Worm (Caenorhabditis elegans) whole organism, L1 larva: ENCODE data around the gene mcm-6.

Experiments
- C04F5.9 ChIP-seq: sonication (generic microtip); optimal IDR thresholded peaks from 2 replicates; lab custom pipeline; 2016; ENCODE audit warnings: missing genetic modification characterization, missing compliant biosample characterization
- F16B12.6 ChIP-seq: fragments of 150-350 bp; optimal IDR thresholded peaks from 2 replicates; lab custom pipeline; 2014; ENCODE audit warnings: missing biosample characterization, missing genetic modification characterization
- Y116A8C.19 ChIP-seq: sonication (generic microtip); optimal IDR thresholded peaks from 2 replicates; lab custom pipeline; 2016; ENCODE audit warnings: missing compliant biosample characterization, missing genetic modification characterization, borderline replicate concordance
- ama-1 ChIP-seq: fragments of 150-350 bp; optimal IDR thresholded peaks from 2 replicates; lab custom pipeline; 2014
- blmp-1 ChIP-seq: fragments of 150-350 bp; optimal IDR thresholded peaks from 2 replicates; lab custom pipeline; 2014; ENCODE audit warnings: missing biosample characterization, missing genetic modification characterization
- ceh-63 ChIP-seq: fragments of 200-800 bp; sonication (Bioruptor generic); optimal IDR thresholded peaks from 2 replicates; lab custom pipeline; 2018; ENCODE audit warnings: mild to moderate bottlenecking, missing genetic modification characterization, missing compliant biosample characterization
- ceh-82 ChIP-seq, 3 experiments: fragments of 150-350 bp in 1 of 3; sonication (generic microtip) in 2 of 3; optimal IDR thresholded peaks; 2 replicates each; lab custom pipeline; 2014 to 2017; ENCODE audit warnings: missing biosample characterization in 3 of 3, missing genetic modification characterization in 3 of 3
- ceh-90 ChIP-seq: sonication (generic microtip); optimal IDR thresholded peaks from 2 replicates; lab custom pipeline; 2016; ENCODE audit warnings: missing genetic modification characterization, missing compliant biosample characterization
- efl-1 ChIP-seq, 4 experiments: fragments of 150-350 bp; optimal IDR thresholded peaks in 3 of 4; peaks in 1 of 4; 1 replicate in 1 of 4; 2 replicates in 3 of 4; lab custom pipeline; 2014; ENCODE audit warnings: missing biosample characterization in 2 of 4, missing genetic modification characterization in 2 of 4, missing genetic modification reagents in 2 of 4
- egl-27 ChIP-seq, 2 experiments: fragments of 150-350 bp in 1 of 2; sonication (generic microtip); optimal IDR thresholded peaks; 3 replicates each; lab custom pipeline; 2017 to 2018; ENCODE audit warnings: missing biosample characterization in 2 of 2, missing genetic modification characterization in 2 of 2, missing genetic modification reagents in 2 of 2
- ets-5 ChIP-seq: fragments of 200-800 bp; sonication (Bioruptor generic); IDR thresholded peaks from 2 replicates; pipeline ENCODE4 v1.3.6; 2022; ENCODE audit warnings: missing genetic modification characterization, missing compliant biosample characterization
- fkh-10 ChIP-seq: sonication (generic microtip); optimal IDR thresholded peaks from 2 replicates; lab custom pipeline; 2017; ENCODE audit warnings: missing biosample characterization, missing genetic modification reagents, missing genetic modification characterization
- fkh-8 ChIP-seq: sonication (generic microtip); optimal IDR thresholded peaks from 2 replicates; lab custom pipeline; 2016; ENCODE audit warnings: mild to moderate bottlenecking, missing genetic modification characterization, missing compliant biosample characterization
- hlh-4 ChIP-seq: sonication (generic microtip); optimal IDR thresholded peaks from 2 replicates; lab custom pipeline; 2016; ENCODE audit warnings: mild to moderate bottlenecking, missing genetic modification characterization, missing compliant biosample characterization
- hpl-2 ChIP-seq: fragments of 150-350 bp; optimal IDR thresholded peaks from 2 replicates; lab custom pipeline; 2014; ENCODE audit warnings: missing biosample characterization, missing genetic modification reagents, missing genetic modification characterization
- irx-1 ChIP-seq: sonication (generic microtip); optimal IDR thresholded peaks from 2 replicates; lab custom pipeline; 2016; ENCODE audit warnings: missing genetic modification characterization, missing compliant biosample characterization
- jun-1 ChIP-seq: fragments of 150-350 bp; optimal IDR thresholded peaks from 2 replicates; lab custom pipeline; 2014; ENCODE audit warnings: missing biosample characterization, missing genetic modification reagents, missing genetic modification characterization
- lin-35 ChIP-seq, 2 experiments: fragments of 150-350 bp; optimal IDR thresholded peaks; 2 replicates each; lab custom pipeline; 2014; ENCODE audit warnings: missing biosample characterization in 2 of 2, missing genetic modification characterization in 2 of 2, missing genetic modification reagents in 2 of 2
- lin-39 ChIP-seq: fragments of 150-350 bp; optimal IDR thresholded peaks from 2 replicates; lab custom pipeline; 2014; ENCODE audit warnings: missing biosample characterization, missing genetic modification reagents, missing genetic modification characterization
- lsy-2 ChIP-seq, 2 experiments: fragments of 150-350 bp; optimal IDR thresholded peaks; 2 replicates each; lab custom pipeline; 2014; ENCODE audit warnings: missing biosample characterization in 2 of 2, missing genetic modification characterization in 2 of 2
- mab-9 ChIP-seq: fragments of 200-800 bp; sonication (Bioruptor generic); IDR thresholded peaks from 2 replicates; pipeline ENCODE4 v1.3.6; 2022; ENCODE audit warnings: missing genetic modification reagents, missing genetic modification characterization, missing compliant biosample characterization
- mep-1 ChIP-seq: fragments of 150-350 bp; optimal IDR thresholded peaks from 2 replicates; lab custom pipeline; 2014; ENCODE audit warnings: missing biosample characterization, missing genetic modification characterization
- nhr-237 ChIP-seq: fragments of 150-350 bp; optimal IDR thresholded peaks from 2 replicates; lab custom pipeline; 2014; ENCODE audit warnings: missing biosample characterization, missing genetic modification characterization
- nhr-71 ChIP-seq: sonication (generic microtip); optimal IDR thresholded peaks from 2 replicates; lab custom pipeline; 2016; ENCODE audit warnings: mild to moderate bottlenecking, missing genetic modification characterization, moderate library complexity, missing compliant biosample characterization
- nhr-76 ChIP-seq: sonication (generic microtip); optimal IDR thresholded peaks from 2 replicates; lab custom pipeline; 2017; ENCODE audit warnings: missing biosample characterization, missing genetic modification characterization
- nhr-84 ChIP-seq: sonication (generic microtip); optimal IDR thresholded peaks from 2 replicates; lab custom pipeline; 2017; ENCODE audit warnings: missing biosample characterization, missing genetic modification characterization
- nhr-90 ChIP-seq: sonication (generic microtip); optimal IDR thresholded peaks from 2 replicates; lab custom pipeline; 2016; ENCODE audit warnings: mild to moderate bottlenecking, missing genetic modification characterization, missing compliant biosample characterization; ENCODE audit not compliant: poor library complexity
- pax-3 ChIP-seq: fragments of 200-800 bp; sonication (Bioruptor generic); optimal IDR thresholded peaks from 2 replicates; lab custom pipeline; 2018; ENCODE audit warnings: mild to moderate bottlenecking, missing genetic modification characterization, moderate library complexity, missing compliant biosample characterization
- rnt-1 ChIP-seq: sonication (generic microtip); optimal IDR thresholded peaks from 2 replicates; lab custom pipeline; 2016; ENCODE audit warnings: mild to moderate bottlenecking, missing genetic modification characterization, moderate library complexity, missing compliant biosample characterization
- snpc-4 ChIP-seq: fragments of 150-350 bp; optimal IDR thresholded peaks from 2 replicates; lab custom pipeline; 2014; ENCODE audit warnings: missing biosample characterization, missing genetic modification characterization
- sox-4 ChIP-seq: sonication (generic microtip); optimal IDR thresholded peaks from 2 replicates; lab custom pipeline; 2016; ENCODE audit warnings: missing genetic modification characterization, missing compliant biosample characterization
- sup-37 ChIP-seq: fragments of 200-800 bp; sonication (Bioruptor generic); optimal IDR thresholded peaks from 2 replicates; lab custom pipeline; 2018; ENCODE audit warnings: mild to moderate bottlenecking, missing genetic modification characterization, missing compliant biosample characterization
- swsn-7 ChIP-seq: sonication (generic microtip); optimal IDR thresholded peaks from 2 replicates; lab custom pipeline; 2016; ENCODE audit warnings: missing genetic modification characterization, missing compliant biosample characterization
- unc-30 ChIP-seq: sonication (generic microtip); optimal IDR thresholded peaks from 2 replicates; lab custom pipeline; 2017; ENCODE audit warnings: missing biosample characterization, missing genetic modification characterization
- unc-62 ChIP-seq: fragments of 150-350 bp; optimal IDR thresholded peaks from 2 replicates; lab custom pipeline; 2014; ENCODE audit warnings: missing biosample characterization, missing genetic modification reagents, missing genetic modification characterization
- unc-86 ChIP-seq: sonication (generic microtip); optimal IDR thresholded peaks from 2 replicates; lab custom pipeline; 2016; ENCODE audit warnings: missing genetic modification characterization, missing compliant biosample characterization
- unc-98 ChIP-seq: fragments of 200-800 bp; sonication (Bioruptor generic); IDR thresholded peaks from 2 replicates; pipeline ENCODE4 v1.3.6; 2022; ENCODE audit warnings: missing genetic modification characterization, missing compliant biosample characterization
- zag-1 ChIP-seq: fragments of 150-350 bp; optimal IDR thresholded peaks from 2 replicates; lab custom pipeline; 2014; ENCODE audit warnings: missing biosample characterization, missing genetic modification characterization
- zip-4 ChIP-seq: fragments of 200-800 bp; sonication (Bioruptor generic); optimal IDR thresholded peaks from 2 replicates; lab custom pipeline; 2018; ENCODE audit warnings: mild to moderate bottlenecking, missing genetic modification characterization, moderate library complexity, missing compliant biosample characterization
- ztf-11 ChIP-seq, 2 experiments: sonication (generic microtip); optimal IDR thresholded peaks; 2 replicates each; lab custom pipeline; 2016 to 2017; ENCODE audit warnings: missing genetic modification characterization in 2 of 2, missing biosample characterization in 1 of 2, missing compliant biosample characterization in 1 of 2
- ztf-4 ChIP-seq: fragments of 150-350 bp; optimal IDR thresholded peaks from 2 replicates; lab custom pipeline; 2014; ENCODE audit warnings: missing biosample characterization, missing genetic modification characterization

Gene mcm-6

ce11 chrIII:9757414-9757813 is 36.8 kb upstream of the mcm-6 start, which contains the start of gene vps-53:
vps-53 (minus strand) TSS chrIII:9757514.
- TF ChIP-seq nhr-90 (tag; lab: Kevin White, UChicago) (no peak), nhr-84 (no peak), ceh-63 (GFP tag; lab: Kevin White, UChicago) (no peak), hpl-2 (GFP tag; lab: Kevin White, UChicago) (no peak), fkh-10 (GFP tag; lab: Kevin White, UChicago) (no peak), lin-39 (tag; lab: Kevin White, UChicago) (no peak)

- TF ChIP-seq mep-1 (no peak), fkh-10 (GFP tag; lab: Kevin White, UChicago) (no peak), F16B12.6 (tag; lab: Kevin White, UChicago) (no peak)
Measured at ce11 chrIII:9758848-9759247, 35.3 kb upstream of the mcm-6 start, which contains the start of gene rmd-1. rmd-1 (plus strand) TSS chrIII:9759094.

ce11 chrIII:9760184-9760583 is 34.0 kb upstream of the mcm-6 start:
- TF ChIP-seq zag-1 (tag; lab: Kevin White, UChicago): no peak
- TF ChIP-seq Y116A8C.19 (tag; lab: Kevin White, UChicago): no peak
- no peak for TF ChIP-seq nhr-237

ce11 chrIII:9762093-9762748 is 31.9 kb upstream of the mcm-6 start, which contains the start of gene gcc-2:
gcc-2 (minus strand) TSS chrIII:9762143.
- TF ChIP-seq C04F5.9 (no peak), ets-5 (GFP tag; lab: Robert Waterston, UW) (no peak), ceh-82 (tag; optimal IDR thresholded peaks at IDR 0.05; lab: Kevin White, UChicago) (no peak), F16B12.6 (tag; lab: Kevin White, UChicago) (no peak), irx-1 (tag; lab: Kevin White, UChicago) (no peak), mab-9 (GFP tag; lab: Robert Waterston, UW) (no peak), hpl-2 (GFP tag; lab: Kevin White, UChicago) (no peak), nhr-71 (tag; lab: Kevin White, UChicago) (no peak), nhr-76 (no peak), pax-3 (tag; lab: Kevin White, UChicago) (no peak), unc-62 (no peak), nhr-237 (no peak), sox-4 (tag; lab: Kevin White, UChicago) (no peak), nhr-90 (tag; lab: Kevin White, UChicago) (no peak), ztf-11 (tag; optimal IDR thresholded peaks at IDR 0.05; lab: Kevin White, UChicago) (no peak), zip-4 (GFP tag; lab: Kevin White, UChicago) (no peak)

- TF ChIP-seq ceh-90 (tag; lab: Kevin White, UChicago) (no peak), snpc-4 (no peak), lin-35 (GFP tag; optimal IDR thresholded peaks at IDR 0.05; lab: Kevin White, UChicago) (no peak), efl-1 (optimal IDR thresholded peaks at IDR 0.05; lab: Kevin White, UChicago) (no peak), efl-1 (GFP tag; optimal IDR thresholded peaks at IDR 0.05 in 1 of 2; lab: Kevin White, UChicago) (no peak), unc-86 (tag; lab: Kevin White, UChicago) (no peak), unc-98 (GFP tag; lab: Robert Waterston, UW) (no peak), jun-1 (tag; lab: Kevin White, UChicago) (no peak)
Measured at ce11 chrIII:9764718-9765117, 29.4 kb upstream of the mcm-6 start.

ce11 chrIII:9765465-9765900 is 28.7 kb upstream of the mcm-6 start:
- TF ChIP-seq lsy-2 (tag; optimal IDR thresholded peaks at IDR 0.05; lab: Kevin White, UChicago): peak; percentile 100
- no peak for TF ChIP-seq blmp-1
- peak; percentile 34 for TF ChIP-seq ceh-63 (GFP tag; lab: Kevin White, UChicago)
- TF ChIP-seq sup-37: peak; percentile 95
- TF ChIP-seq zip-4 (GFP tag; lab: Kevin White, UChicago): peak; percentile 95
- peak; percentile 90 to 92 for TF ChIP-seq lin-35 (GFP tag; optimal IDR thresholded peaks at IDR 0.05; lab: Kevin White, UChicago)
- no peak for TF ChIP-seq hlh-4 (tag; lab: Kevin White, UChicago)
- TF ChIP-seq Y116A8C.19 (tag; lab: Kevin White, UChicago): no peak
- peak in 1 of 2 experiments; percentile 24 for TF ChIP-seq egl-27 (tag; optimal IDR thresholded peaks at IDR 0.05; lab: Kevin White, UChicago)
- no peak for TF ChIP-seq unc-30 (tag; lab: Kevin White, UChicago)
- peak; percentile 98 for TF ChIP-seq ama-1 (lab: Kevin White, UChicago)
- peak; percentile 99 for TF ChIP-seq ztf-4 (tag; lab: Kevin White, UChicago)
- TF ChIP-seq swsn-7 (tag; lab: Kevin White, UChicago): peak; percentile 99
- TF ChIP-seq hpl-2 (GFP tag; lab: Kevin White, UChicago): peak; percentile 89
- TF ChIP-seq nhr-237: peak; percentile 89
- TF ChIP-seq fkh-8: peak; percentile 99
- peak; percentile 84 for TF ChIP-seq snpc-4
- peak; percentile 98 for TF ChIP-seq rnt-1 (tag; lab: Kevin White, UChicago)
- peak; percentile 85 for TF ChIP-seq zag-1 (tag; lab: Kevin White, UChicago)
